Worm (Caenorhabditis elegans) whole organism, L4/young adult: Measurements from ENCODE around the gene F18H3.1.

Experiments used
- W03F9.2 ChIP-seq: fragments of 150-350 bp; optimal IDR thresholded peaks from 2 replicates; lab custom pipeline; 2014; ENCODE audit warnings: missing biosample characterization, missing genetic modification characterization
- dao-5 ChIP-seq: sonication (generic microtip); optimal IDR thresholded peaks from 2 replicates; lab custom pipeline; 2016; ENCODE audit warnings: missing genotype, missing genetic modification characterization, moderate library complexity, missing compliant biosample characterization
- him-1 ChIP-seq: sonication (generic microtip); optimal IDR thresholded peaks from 2 replicates; lab custom pipeline; 2016; ENCODE audit warnings: missing genotype, missing genetic modification reagents, missing genetic modification characterization, missing compliant biosample characterization

ce11 chrX:13471855-13472254 is 47.6 kb upstream of the F18H3.1 start, which contains the start of gene tre-4:
- TF ChIP-seq him-1 (tag; lab: Kevin White, UChicago) (no peak), W03F9.2 (tag; lab: Kevin White, UChicago) (no peak), dao-5 (no peak)
